Worm (Caenorhabditis elegans) whole organism, L1 larva: ENCODE data around the gene ZK1320.9.
A peak's percentile ranks its signal among the peaks of the same experiment; 100 is the strongest.

Source experiments
- C04F5.9 ChIP-seq: sonication (generic microtip); optimal IDR thresholded peaks from 2 replicates; lab custom pipeline; 2016; ENCODE audit warnings: missing genetic modification characterization, missing compliant biosample characterization
- F16B12.6 ChIP-seq: fragments of 150-350 bp; optimal IDR thresholded peaks from 2 replicates; lab custom pipeline; 2014; ENCODE audit warnings: missing biosample characterization, missing genetic modification characterization
- aly-2 ChIP-seq: fragments of 150-350 bp; optimal IDR thresholded peaks from 2 replicates; lab custom pipeline; 2014; ENCODE audit warnings: missing biosample characterization, missing genetic modification characterization
- ama-1 ChIP-seq: fragments of 150-350 bp; optimal IDR thresholded peaks from 2 replicates; lab custom pipeline; 2014
- blmp-1 ChIP-seq: fragments of 150-350 bp; optimal IDR thresholded peaks from 2 replicates; lab custom pipeline; 2014; ENCODE audit warnings: missing biosample characterization, missing genetic modification characterization
- ceh-8 ChIP-seq: fragments of 200-800 bp; sonication (Bioruptor generic); optimal IDR thresholded peaks from 2 replicates; lab custom pipeline; 2018; ENCODE audit warnings: mild to moderate bottlenecking, missing genetic modification characterization, moderate library complexity, missing compliant biosample characterization
- ceh-82 ChIP-seq, 3 experiments: fragments of 150-350 bp in 1 of 3; sonication (generic microtip) in 2 of 3; optimal IDR thresholded peaks; 2 replicates each; lab custom pipeline; 2014 to 2017; ENCODE audit warnings: missing biosample characterization in 3 of 3, missing genetic modification characterization in 3 of 3
- ceh-88 ChIP-seq: fragments of 200-800 bp; sonication (Bioruptor generic); IDR thresholded peaks from 2 replicates; pipeline ENCODE4 v1.3.6; 2022; ENCODE audit warnings: missing genetic modification characterization, missing compliant biosample characterization
- dpl-1 ChIP-seq, 3 experiments: fragments of 150-350 bp in 2 of 3; sonication (generic microtip) in 1 of 3; optimal IDR thresholded peaks; 2 replicates each; lab custom pipeline; 2014 to 2017; ENCODE audit warnings: missing biosample characterization in 3 of 3, missing genetic modification characterization in 3 of 3, missing genetic modification reagents in 3 of 3
- dsc-1 ChIP-seq: sonication (generic microtip); optimal IDR thresholded peaks from 2 replicates; lab custom pipeline; 2016; ENCODE audit warnings: mild to moderate bottlenecking, missing genetic modification characterization, missing compliant biosample characterization
- efl-1 ChIP-seq, 4 experiments: fragments of 150-350 bp; optimal IDR thresholded peaks in 3 of 4; peaks in 1 of 4; 1 replicate in 1 of 4; 2 replicates in 3 of 4; lab custom pipeline; 2014; ENCODE audit warnings: missing biosample characterization in 2 of 4, missing genetic modification characterization in 2 of 4, missing genetic modification reagents in 2 of 4
- egl-27 ChIP-seq, 2 experiments: fragments of 150-350 bp in 1 of 2; sonication (generic microtip); optimal IDR thresholded peaks; 3 replicates each; lab custom pipeline; 2017 to 2018; ENCODE audit warnings: missing biosample characterization in 2 of 2, missing genetic modification characterization in 2 of 2, missing genetic modification reagents in 2 of 2
- elt-2 ChIP-seq: sonication (generic microtip); optimal IDR thresholded peaks from 2 replicates; lab custom pipeline; 2016; ENCODE audit warnings: missing genetic modification characterization, mild to moderate bottlenecking, inconsistent platforms, missing compliant biosample characterization, missing genetic modification reagents
- elt-3 ChIP-seq, 6 experiments: fragments of 150-350 bp in 1 of 6; sonication (generic microtip); optimal IDR thresholded peaks; 2 replicates each; lab custom pipeline; 2017 to 2018; ENCODE audit warnings: missing biosample characterization in 6 of 6, missing genetic modification characterization in 6 of 6, inconsistent platforms in 1 of 6
- ets-5 ChIP-seq: fragments of 200-800 bp; sonication (Bioruptor generic); IDR thresholded peaks from 2 replicates; pipeline ENCODE4 v1.3.6; 2022; ENCODE audit warnings: missing genetic modification characterization, missing compliant biosample characterization
- fkh-4 ChIP-seq: sonication (generic microtip); optimal IDR thresholded peaks from 2 replicates; lab custom pipeline; 2016; ENCODE audit warnings: missing compliant biosample characterization, missing genetic modification characterization, borderline replicate concordance
- fos-1 ChIP-seq: fragments of 150-350 bp; optimal IDR thresholded peaks from 2 replicates; lab custom pipeline; 2014; ENCODE audit warnings: missing biosample characterization, missing genetic modification characterization
- grh-1 ChIP-seq: fragments of 200-800 bp; sonication (Bioruptor generic); IDR thresholded peaks from 2 replicates; pipeline ENCODE4 v1.3.6; 2022; ENCODE audit warnings: missing genetic modification reagents, missing genetic modification characterization, missing compliant biosample characterization
- hlh-17 ChIP-seq: fragments of 200-800 bp; sonication (Bioruptor generic); optimal IDR thresholded peaks from 2 replicates; lab custom pipeline; 2018; ENCODE audit warnings: missing genetic modification characterization, mild to moderate bottlenecking, missing compliant biosample characterization, moderate library complexity, borderline replicate concordance
- hlh-4 ChIP-seq: sonication (generic microtip); optimal IDR thresholded peaks from 2 replicates; lab custom pipeline; 2016; ENCODE audit warnings: mild to moderate bottlenecking, missing genetic modification characterization, missing compliant biosample characterization
- hpl-2 ChIP-seq: fragments of 150-350 bp; optimal IDR thresholded peaks from 2 replicates; lab custom pipeline; 2014; ENCODE audit warnings: missing biosample characterization, missing genetic modification reagents, missing genetic modification characterization
- isw-1 ChIP-seq: fragments of 200-800 bp; sonication (Bioruptor generic); IDR thresholded peaks from 2 replicates; pipeline ENCODE4 v1.3.6; 2022; ENCODE audit warnings: missing genetic modification characterization, missing compliant biosample characterization
- jun-1 ChIP-seq: fragments of 150-350 bp; optimal IDR thresholded peaks from 2 replicates; lab custom pipeline; 2014; ENCODE audit warnings: missing biosample characterization, missing genetic modification reagents, missing genetic modification characterization
- lin-15B ChIP-seq: fragments of 150-350 bp; sonication (generic microtip); optimal IDR thresholded peaks from 3 replicates; lab custom pipeline; 2014; ENCODE audit warnings: missing biosample characterization, missing genetic modification characterization
- lin-39 ChIP-seq: fragments of 150-350 bp; optimal IDR thresholded peaks from 2 replicates; lab custom pipeline; 2014; ENCODE audit warnings: missing biosample characterization, missing genetic modification reagents, missing genetic modification characterization
- lsy-2 ChIP-seq, 2 experiments: fragments of 150-350 bp; optimal IDR thresholded peaks; 2 replicates each; lab custom pipeline; 2014; ENCODE audit warnings: missing biosample characterization in 2 of 2, missing genetic modification characterization in 2 of 2
- mab-9 ChIP-seq: fragments of 200-800 bp; sonication (Bioruptor generic); IDR thresholded peaks from 2 replicates; pipeline ENCODE4 v1.3.6; 2022; ENCODE audit warnings: missing genetic modification reagents, missing genetic modification characterization, missing compliant biosample characterization
- mep-1 ChIP-seq: fragments of 150-350 bp; optimal IDR thresholded peaks from 2 replicates; lab custom pipeline; 2014; ENCODE audit warnings: missing biosample characterization, missing genetic modification characterization
- nhr-11 ChIP-seq: fragments of 150-350 bp; optimal IDR thresholded peaks from 2 replicates; lab custom pipeline; 2014; ENCODE audit warnings: missing biosample characterization, missing genetic modification characterization
- nhr-12 ChIP-seq: sonication (generic microtip); optimal IDR thresholded peaks from 2 replicates; lab custom pipeline; 2017; ENCODE audit warnings: missing biosample characterization, missing genetic modification characterization
- nhr-19 ChIP-seq: fragments of 200-800 bp; sonication (Bioruptor generic); conservative IDR thresholded peaks from 2 replicates; pipeline ENCODE4 v1.3.6; 2022; ENCODE audit warnings: missing genetic modification characterization, missing compliant biosample characterization
- nhr-20 ChIP-seq: sonication (generic microtip); optimal IDR thresholded peaks from 2 replicates; lab custom pipeline; 2016; ENCODE audit warnings: mild to moderate bottlenecking, missing genetic modification characterization, missing compliant biosample characterization
- nhr-237 ChIP-seq: fragments of 150-350 bp; optimal IDR thresholded peaks from 2 replicates; lab custom pipeline; 2014; ENCODE audit warnings: missing biosample characterization, missing genetic modification characterization
- nhr-47 ChIP-seq: sonication (generic microtip); optimal IDR thresholded peaks from 2 replicates; lab custom pipeline; 2016; ENCODE audit warnings: mild to moderate bottlenecking, missing genetic modification characterization, moderate library complexity, missing compliant biosample characterization
- nhr-76 ChIP-seq: sonication (generic microtip); optimal IDR thresholded peaks from 2 replicates; lab custom pipeline; 2017; ENCODE audit warnings: missing biosample characterization, missing genetic modification characterization
- nhr-77 ChIP-seq: fragments of 150-350 bp; optimal IDR thresholded peaks from 2 replicates; lab custom pipeline; 2014; ENCODE audit warnings: missing biosample characterization, missing genetic modification characterization
- nhr-84 ChIP-seq: sonication (generic microtip); optimal IDR thresholded peaks from 2 replicates; lab custom pipeline; 2017; ENCODE audit warnings: missing biosample characterization, missing genetic modification characterization
- nhr-85 ChIP-seq: sonication (generic microtip); peaks from one replicate; lab custom pipeline; 2016; ENCODE audit warnings: missing genetic modification characterization, inconsistent platforms, missing compliant biosample characterization
- pag-3 ChIP-seq: sonication (generic microtip); optimal IDR thresholded peaks from 2 replicates; lab custom pipeline; 2017; ENCODE audit warnings: missing genetic modification characterization, mild to moderate bottlenecking, missing compliant biosample characterization, antibody characterized with exemption, borderline replicate concordance; ENCODE audit not compliant: insufficient read depth
- rnt-1 ChIP-seq: sonication (generic microtip); optimal IDR thresholded peaks from 2 replicates; lab custom pipeline; 2016; ENCODE audit warnings: mild to moderate bottlenecking, missing genetic modification characterization, moderate library complexity, missing compliant biosample characterization
- snu-23 ChIP-seq: sonication (generic microtip); optimal IDR thresholded peaks from 2 replicates; lab custom pipeline; 2016; ENCODE audit warnings: missing genetic modification characterization, missing compliant biosample characterization
- sptf-1 ChIP-seq: fragments of 150-350 bp; optimal IDR thresholded peaks from 2 replicates; lab custom pipeline; 2014; ENCODE audit warnings: missing biosample characterization, missing genetic modification characterization
- sup-37 ChIP-seq: fragments of 200-800 bp; sonication (Bioruptor generic); optimal IDR thresholded peaks from 2 replicates; lab custom pipeline; 2018; ENCODE audit warnings: mild to moderate bottlenecking, missing genetic modification characterization, missing compliant biosample characterization
- swsn-7 ChIP-seq: sonication (generic microtip); optimal IDR thresholded peaks from 2 replicates; lab custom pipeline; 2016; ENCODE audit warnings: missing genetic modification characterization, missing compliant biosample characterization
- tbx-2 ChIP-seq: sonication (generic microtip); optimal IDR thresholded peaks from 2 replicates; lab custom pipeline; 2016; ENCODE audit warnings: missing genetic modification characterization, missing compliant biosample characterization
- unc-30 ChIP-seq: sonication (generic microtip); optimal IDR thresholded peaks from 2 replicates; lab custom pipeline; 2017; ENCODE audit warnings: missing biosample characterization, missing genetic modification characterization
- unc-62 ChIP-seq: fragments of 150-350 bp; optimal IDR thresholded peaks from 2 replicates; lab custom pipeline; 2014; ENCODE audit warnings: missing biosample characterization, missing genetic modification reagents, missing genetic modification characterization
- unc-86 ChIP-seq: sonication (generic microtip); optimal IDR thresholded peaks from 2 replicates; lab custom pipeline; 2016; ENCODE audit warnings: missing genetic modification characterization, missing compliant biosample characterization
- xbp-1 ChIP-seq: sonication (generic microtip); optimal IDR thresholded peaks from 2 replicates; lab custom pipeline; 2016; ENCODE audit warnings: missing genetic modification characterization, missing compliant biosample characterization
- zip-4 ChIP-seq: fragments of 200-800 bp; sonication (Bioruptor generic); optimal IDR thresholded peaks from 2 replicates; lab custom pipeline; 2018; ENCODE audit warnings: mild to moderate bottlenecking, missing genetic modification characterization, moderate library complexity, missing compliant biosample characterization
- ztf-11 ChIP-seq, 2 experiments: sonication (generic microtip); optimal IDR thresholded peaks; 2 replicates each; lab custom pipeline; 2016 to 2017; ENCODE audit warnings: missing genetic modification characterization in 2 of 2, missing biosample characterization in 1 of 2, missing compliant biosample characterization in 1 of 2

The ZK1320.9 gene

ce11 chrII:9646928-9647838 lies 39.3 kb downstream of the ZK1320.9 start, which contains the start of gene sqv-8 (continued):
- TF ChIP-seq unc-62 (GFP tag; lab: Kevin White, UChicago) (no peak), nhr-20 (tag; lab: Kevin White, UChicago) (peak; percentile 39), sptf-1 (no peak), lsy-2 (tag; optimal IDR thresholded peaks at IDR 0.05; lab: Kevin White, UChicago) (peak in 1 of 2 experiments; percentile 11), nhr-237 (tag; lab: Kevin White, UChicago) (no peak), mab-9 (GFP tag; lab: Robert Waterston, UW) (no peak), zip-4 (GFP tag; lab: Kevin White, UChicago) (no peak), blmp-1 (tag; lab: Kevin White, UChicago) (peak; percentile 20), unc-86 (tag; lab: Kevin White, UChicago) (no peak), dpl-1 (GFP tag; optimal IDR thresholded peaks at IDR 0.05; lab: Kevin White, UChicago) (peak in 1 of 3 experiments; percentile 25), nhr-11 (tag; lab: Kevin White, UChicago) (no peak), ceh-88 (GFP tag; lab: Robert Waterston, UW) (no peak), ceh-8 (GFP tag; lab: Kevin White, UChicago) (no peak), elt-3 (tag; optimal IDR thresholded peaks at IDR 0.05; lab: Kevin White, UChicago) (no peak), efl-1 (optimal IDR thresholded peaks at IDR 0.05; lab: Kevin White, UChicago) (peak in 1 of 2 experiments; percentile 21), efl-1 (GFP tag; optimal IDR thresholded peaks at IDR 0.05 in 1 of 2; lab: Kevin White, UChicago) (peak; percentile 7 to 70), C04F5.9 (no peak), snu-23 (peak; percentile 51), mep-1 (tag; lab: Kevin White, UChicago) (peak; percentile 7), F16B12.6 (no peak), sup-37 (no peak), hlh-4 (no peak), xbp-1 (peak; percentile 24), ets-5 (GFP tag; lab: Robert Waterston, UW) (no peak), fos-1 (tag; lab: Kevin White, UChicago) (no peak), nhr-85 (tag; lab: Kevin White, UChicago) (peak; percentile 65), nhr-84 (no peak), ceh-82 (tag; optimal IDR thresholded peaks at IDR 0.05; lab: Kevin White, UChicago) (peak in 1 of 3 experiments; percentile 6), lin-15B (tag; lab: Kevin White, UChicago) (no peak), lin-39 (no peak), hpl-2 (GFP tag; lab: Kevin White, UChicago) (no peak), elt-2 (tag; lab: Kevin White, UChicago) (no peak), nhr-76 (no peak), aly-2 (tag; lab: Kevin White, UChicago) (no peak), unc-30 (tag; lab: Kevin White, UChicago) (no peak), jun-1 (tag; lab: Kevin White, UChicago) (no peak), pag-3 (tag; lab: Kevin White, UChicago) (no peak), nhr-19 (no peak), dsc-1 (tag; lab: Kevin White, UChicago) (no peak), hlh-17 (no peak), nhr-47 (peak; percentile 17), tbx-2 (tag; lab: Kevin White, UChicago) (no peak), grh-1 (GFP tag; lab: Robert Waterston, UW) (no peak), fkh-4 (tag; lab: Kevin White, UChicago) (no peak), ama-1 (lab: Kevin White, UChicago) (no peak), nhr-12 (tag; lab: Kevin White, UChicago) (no peak), nhr-77 (tag; lab: Kevin White, UChicago) (no peak), rnt-1 (peak; percentile 5), ztf-11 (tag; optimal IDR thresholded peaks at IDR 0.05; lab: Kevin White, UChicago) (no peak), isw-1 (GFP tag; lab: Robert Waterston, UW) (no peak), swsn-7 (no peak), egl-27 (tag; optimal IDR thresholded peaks at IDR 0.05; lab: Kevin White, UChicago) (no peak)
